Worm (Caenorhabditis elegans): ENCODE data around the gene ule-4.

- TF ChIP-seq K02D7.2 (tag; optimal IDR thresholded peaks at IDR 0.05) = no peak
- no peak for TF ChIP-seq ceh-30 (tag; optimal IDR thresholded peaks at IDR 0.05)
- TF ChIP-seq pqm-1 (tag; optimal IDR thresholded peaks at IDR 0.05) = no peak
- TF ChIP-seq hlh-30 (tag; optimal IDR thresholded peaks at IDR 0.05; ENCODE audit: insufficient read depth) = no peak
- no peak for TF ChIP-seq rnt-1 (tag; optimal IDR thresholded peaks at IDR 0.05)
- TF ChIP-seq odd-2 (tag; optimal IDR thresholded peaks at IDR 0.05) = no peak
- TF ChIP-seq unc-55 (GFP tag; optimal IDR thresholded peaks at IDR 0.05) = no peak
- no peak for TF ChIP-seq ceh-6 (GFP tag; optimal IDR thresholded peaks at IDR 0.05)
- TF ChIP-seq elt-2 (tag; optimal IDR thresholded peaks at IDR 0.05) = no peak
- TF ChIP-seq sox-4 (tag; optimal IDR thresholded peaks at IDR 0.05) = no peak
Measured at ce11 chrIV:13647558-13647957, at the start of gene ule-4.

Measured in whole organism, late embryonic.